Fruit fly (Drosophila melanogaster) whole organism, embryonic: ENCODE data around the gene RabX6.

Source experiments
- Abd-B ChIP-seq: fragments of 200-800 bp; sonication (Bioruptor generic); optimal IDR thresholded peaks from 2 replicates; lab custom pipeline; 2018; ENCODE audit warnings: missing biosample characterization, mild to moderate bottlenecking, missing genetic modification characterization, moderate library complexity
- Antp ChIP-seq: fragments of 200-800 bp; sonication (Bioruptor generic); optimal IDR thresholded peaks from 3 replicates; lab custom pipeline; 2016; ENCODE audit warnings: missing biosample characterization, missing genetic modification characterization
- Bdp1 ChIP-seq: fragments of 200-800 bp; sonication (Bioruptor generic); optimal IDR thresholded peaks from 3 replicates; lab custom pipeline; 2016; ENCODE audit warnings: missing biosample characterization, missing genetic modification characterization
- CG10366 ChIP-seq: fragments of 200-800 bp; sonication (Bioruptor generic); IDR thresholded peaks from 2 replicates; pipeline ENCODE4 v1.3.6; 2022; ENCODE audit warnings: missing biosample characterization, missing genetic modification characterization
- CG10462 ChIP-seq: fragments of 200-800 bp; sonication (Bioruptor generic); optimal IDR thresholded peaks from 2 replicates; lab custom pipeline; 2016; ENCODE audit warnings: missing biosample characterization, missing genetic modification characterization
- CG10543 ChIP-seq: fragments of 200-800 bp; sonication (Bioruptor generic); optimal IDR thresholded peaks from 3 replicates; lab custom pipeline; 2017; ENCODE audit warnings: missing biosample characterization, mild to moderate bottlenecking, missing genetic modification characterization, moderate library complexity
- CG11398 ChIP-seq: fragments of 200-800 bp; sonication (Bioruptor generic); optimal IDR thresholded peaks from 2 replicates; lab custom pipeline; 2016; ENCODE audit warnings: missing biosample characterization, missing genetic modification characterization
- CG12744 ChIP-seq: fragments of 200-800 bp; sonication (Bioruptor generic); optimal IDR thresholded peaks from 2 replicates; lab custom pipeline; 2016; ENCODE audit warnings: missing biosample characterization, missing genetic modification characterization
- CG14710 ChIP-seq: fragments of 200-800 bp; sonication (Bioruptor generic); optimal IDR thresholded peaks from 3 replicates; lab custom pipeline; 2019; ENCODE audit warnings: missing biosample characterization, mild to moderate bottlenecking, missing genetic modification characterization, moderate library complexity
- CG14860 ChIP-seq: fragments of 200-800 bp; sonication (Bioruptor generic); IDR thresholded peaks from 3 replicates; pipeline ENCODE4 v1.3.6; 2022; ENCODE audit warnings: missing biosample characterization, missing genetic modification characterization; ENCODE audit not compliant: partially characterized antibody
- CG15601 ChIP-seq: fragments of 200-800 bp; sonication (Bioruptor generic); optimal IDR thresholded peaks from 3 replicates; lab custom pipeline; 2019; ENCODE audit warnings: missing biosample characterization, mild to moderate bottlenecking, missing genetic modification characterization, moderate library complexity
- CG17186 ChIP-seq: fragments of 200-800 bp; sonication (Bioruptor generic); optimal IDR thresholded peaks from 3 replicates; lab custom pipeline; 2017; ENCODE audit warnings: missing biosample characterization, missing genetic modification reagents, missing genetic modification characterization
- CG2199 ChIP-seq: fragments of 200-800 bp; sonication (Bioruptor generic); IDR thresholded peaks from 3 replicates; pipeline ENCODE4 v1.3.6; 2022; ENCODE audit warnings: missing biosample characterization, missing genetic modification characterization
- CG30020 ChIP-seq: fragments of 200-800 bp; optimal IDR thresholded peaks from 2 replicates; lab custom pipeline; 2019; ENCODE audit warnings: missing biosample characterization, mild to moderate bottlenecking, missing genetic modification characterization, moderate library complexity
- CG3281 ChIP-seq: fragments of 200-800 bp; sonication (Bioruptor generic); optimal IDR thresholded peaks from 3 replicates; lab custom pipeline; 2017; ENCODE audit warnings: missing biosample characterization, mild to moderate bottlenecking, missing genetic modification characterization
- CG3726 ChIP-seq: fragments of 200-800 bp; sonication (Bioruptor generic); IDR thresholded peaks from 3 replicates; pipeline ENCODE4, ENCODE4 v1.3.6; 2022; ENCODE audit warnings: missing biosample characterization, missing genetic modification characterization
- CG6175 ChIP-seq: fragments of 200-800 bp; sonication (Bioruptor generic); IDR thresholded peaks from 3 replicates; pipeline ENCODE4 v1.3.6; 2022; ENCODE audit warnings: missing biosample characterization, missing genetic modification characterization
- CG7372 ChIP-seq: fragments of 200-800 bp; sonication (Bioruptor generic); IDR thresholded peaks from 2 replicates; pipeline ENCODE4 v1.3.6; 2022; ENCODE audit warnings: missing biosample characterization, missing genetic modification characterization
- CG8290 ChIP-seq, 3 experiments: fragments of 200-800 bp; sonication (Bioruptor generic); optimal IDR thresholded peaks; 2 replicates each; lab custom pipeline; 2016 to 2019; ENCODE audit warnings: missing biosample characterization in 3 of 3, missing genetic modification characterization in 3 of 3, mild to moderate bottlenecking in 2 of 3, moderate library complexity in 1 of 3
- CG8388 ChIP-seq: fragments of 200-800 bp; sonication (Bioruptor generic); optimal IDR thresholded peaks from 2 replicates; lab custom pipeline; 2019; ENCODE audit warnings: missing biosample characterization, mild to moderate bottlenecking, missing genetic modification characterization, moderate library complexity
- CG9727 ChIP-seq: fragments of 200-800 bp; sonication (Bioruptor generic); optimal IDR thresholded peaks from 3 replicates; lab custom pipeline; 2017; ENCODE audit warnings: missing biosample characterization, mild to moderate bottlenecking, missing genetic modification characterization
- CG9817 ChIP-seq: fragments of 200-800 bp; sonication (Bioruptor generic); optimal IDR thresholded peaks from 2 replicates; lab custom pipeline; 2018; ENCODE audit warnings: missing biosample characterization, mild to moderate bottlenecking, missing genetic modification characterization, moderate library complexity
- CG9876 ChIP-seq: fragments of 200-800 bp; sonication (Bioruptor generic); optimal IDR thresholded peaks from 2 replicates; lab custom pipeline; 2016; ENCODE audit warnings: missing biosample characterization, missing genetic modification characterization
- Doc3 ChIP-seq: fragments of 200-800 bp; sonication (Bioruptor generic); IDR thresholded peaks from 3 replicates; pipeline ENCODE4 v1.3.6; 2022; ENCODE audit warnings: missing biosample characterization, missing genetic modification characterization; ENCODE audit not compliant: partially characterized antibody
- GATAe ChIP-seq: fragments of 200-800 bp; sonication (Bioruptor generic); conservative IDR thresholded peaks from 2 replicates; pipeline ENCODE4 v1.3.6; 2022; ENCODE audit warnings: missing biosample characterization, missing genetic modification characterization
- Hey ChIP-seq: fragments of 200-800 bp; sonication (Bioruptor generic); optimal IDR thresholded peaks from 3 replicates; lab custom pipeline; 2018; ENCODE audit warnings: missing biosample characterization, mild to moderate bottlenecking, missing genetic modification characterization
- HmgZ ChIP-seq: fragments of 200-800 bp; sonication (Bioruptor generic); optimal IDR thresholded peaks from 2 replicates; lab custom pipeline; 2018; ENCODE audit warnings: missing biosample characterization, mild to moderate bottlenecking, missing genetic modification characterization
- Lpt ChIP-seq: fragments of >200 bp; optimal IDR thresholded peaks from 2 replicates; lab custom pipeline; 2018; ENCODE audit warnings: missing biosample characterization, missing genetic modification characterization
- Opbp ChIP-seq: fragments of 200-800 bp; sonication (Bioruptor generic); IDR thresholded peaks from 3 replicates; pipeline ENCODE4 v1.3.6; 2022; ENCODE audit warnings: missing biosample characterization, missing genetic modification characterization; ENCODE audit not compliant: partially characterized antibody
- Sox100B ChIP-seq: fragments of 200-800 bp; sonication (Bioruptor generic); optimal IDR thresholded peaks from 3 replicates; lab custom pipeline; 2018; ENCODE audit warnings: missing biosample characterization, mild to moderate bottlenecking, missing genetic modification characterization
- TFAM ChIP-seq: fragments of 200-800 bp; sonication (Bioruptor generic); optimal IDR thresholded peaks from 2 replicates; lab custom pipeline; 2017; ENCODE audit warnings: missing biosample characterization, missing genetic modification characterization, inconsistent platforms
- abd-A ChIP-seq: fragments of 200-800 bp; sonication (Bioruptor generic); optimal IDR thresholded peaks from 3 replicates; lab custom pipeline; 2019; ENCODE audit warnings: missing biosample characterization, mild to moderate bottlenecking, missing genetic modification characterization, moderate library complexity
- ara ChIP-seq: fragments of 200-800 bp; sonication (Bioruptor generic); IDR thresholded peaks from 2 replicates; pipeline ENCODE4 v1.3.6; 2022; ENCODE audit warnings: missing biosample characterization, missing genetic modification characterization
- disco-r ChIP-seq: fragments of 200-800 bp; sonication (Bioruptor generic); optimal IDR thresholded peaks from 2 replicates; lab custom pipeline; 2016; ENCODE audit warnings: missing biosample characterization, missing genetic modification characterization
- hb ChIP-seq: fragments of 200-800 bp; sonication (Bioruptor generic); IDR thresholded peaks from 3 replicates; pipeline ENCODE4 v1.3.6; 2022; ENCODE audit warnings: missing biosample characterization, missing genetic modification characterization; ENCODE audit not compliant: partially characterized antibody
- ind ChIP-seq: fragments of 200-800 bp; sonication (Bioruptor generic); optimal IDR thresholded peaks from 3 replicates; lab custom pipeline; 2016; ENCODE audit warnings: missing biosample characterization, missing genetic modification characterization
- inv ChIP-seq: fragments of 200-800 bp; sonication (Bioruptor generic); IDR thresholded peaks from 2 replicates; pipeline ENCODE4 v1.3.6; 2022; ENCODE audit warnings: missing biosample characterization, missing genetic modification characterization; ENCODE audit not compliant: partially characterized antibody
- knrl ChIP-seq: fragments of 200-800 bp; sonication (Bioruptor generic); IDR thresholded peaks from 3 replicates; pipeline ENCODE4 v1.3.6; 2022; ENCODE audit warnings: missing biosample characterization, missing genetic modification characterization; ENCODE audit not compliant: partially characterized antibody
- mirr ChIP-seq: fragments of 200-800 bp; sonication (Bioruptor generic); optimal IDR thresholded peaks from 3 replicates; lab custom pipeline; 2018; ENCODE audit warnings: missing biosample characterization, mild to moderate bottlenecking, missing genetic modification characterization
- odd ChIP-seq: fragments of 200-800 bp; sonication (Bioruptor generic); optimal IDR thresholded peaks from 2 replicates; lab custom pipeline; 2017; ENCODE audit warnings: missing biosample characterization, mild to moderate bottlenecking, missing genetic modification characterization
- phol ChIP-seq: fragments of 200-800 bp; sonication (Bioruptor generic); optimal IDR thresholded peaks from 3 replicates; lab custom pipeline; 2018; ENCODE audit warnings: missing biosample characterization, mild to moderate bottlenecking, missing genetic modification characterization, moderate library complexity
- ranshi ChIP-seq: fragments of 200-800 bp; sonication (Bioruptor generic); IDR thresholded peaks from 2 replicates; pipeline ENCODE4 v1.3.6; 2022; ENCODE audit warnings: missing biosample characterization, missing genetic modification characterization
- scrt ChIP-seq: fragments of 200-800 bp; sonication (Bioruptor generic); optimal IDR thresholded peaks from 2 replicates; lab custom pipeline; 2018; ENCODE audit warnings: missing biosample characterization, mild to moderate bottlenecking, missing genetic modification characterization, moderate library complexity
- sens ChIP-seq: fragments of 200-800 bp; sonication (Bioruptor generic); peaks from one replicate; lab custom pipeline; 2016; ENCODE audit warnings: missing biosample characterization, missing genetic modification characterization
- sens-2 ChIP-seq: fragments of 200-800 bp; sonication (Bioruptor generic); IDR thresholded peaks from 2 replicates; pipeline ENCODE4 v1.3.6; 2022; ENCODE audit warnings: missing biosample characterization, missing genetic modification characterization
- slbo ChIP-seq: fragments of 200-800 bp; sonication (Bioruptor generic); IDR thresholded peaks from 2 replicates; pipeline ENCODE4 v1.3.6; 2022; ENCODE audit warnings: missing biosample characterization, missing genetic modification characterization
- stwl ChIP-seq: fragments of 200-800 bp; sonication (Bioruptor generic); optimal IDR thresholded peaks from 3 replicates; lab custom pipeline; 2018; ENCODE audit warnings: missing biosample characterization, mild to moderate bottlenecking, missing genetic modification characterization, moderate library complexity
- tna ChIP-seq: fragments of 200-800 bp; sonication (Bioruptor generic); IDR thresholded peaks from 2 replicates; pipeline ENCODE4 v1.3.6; 2022; ENCODE audit warnings: missing biosample characterization, missing genetic modification characterization; ENCODE audit not compliant: partially characterized antibody
- tup ChIP-seq: fragments of 200-800 bp; sonication (Bioruptor generic); optimal IDR thresholded peaks from 2 replicates; lab custom pipeline; 2016; ENCODE audit warnings: missing biosample characterization, mild to moderate bottlenecking, missing genetic modification characterization, moderate library complexity

RabX6 gene

dm6 chr3L:699368-700150, 9.2 kb downstream of the RabX6 start (continued):
- TF ChIP-seq ind (GFP tag; lab: Kevin White, UChicago) (peak; percentile 5), sens (peak; percentile 95), inv (GFP tag; lab: Robert Waterston, UW) (no peak), mirr (no peak), Bdp1 (GFP tag; lab: Kevin White, UChicago) (peak; percentile 1), CG8388 (GFP tag; lab: Kevin White, UChicago) (peak; percentile 43), CG15601 (peak; percentile 25), Doc3 (GFP tag; lab: Robert Waterston, UW) (no peak), CG6175 (no peak), knrl (GFP tag; lab: Robert Waterston, UW) (no peak), CG11398 (no peak), CG14710 (tag; lab: Kevin White, UChicago) (peak; percentile 33), stwl (tag; lab: Kevin White, UChicago) (no peak), CG10462 (GFP tag; lab: Kevin White, UChicago) (no peak), scrt (GFP tag; lab: Kevin White, UChicago) (peak; percentile 61), CG30020 (tag; lab: Kevin White, UChicago) (no peak), odd (GFP tag; lab: Kevin White, UChicago) (no peak), Hey (tag; lab: Kevin White, UChicago) (no peak), CG10366 (no peak), CG8290 (GFP tag; optimal IDR thresholded peaks at IDR 0.05; lab: Kevin White, UChicago) (peak; percentile 100), CG8290 (tag; optimal IDR thresholded peaks at IDR 0.05; lab: Kevin White, UChicago) (peak; percentile 69 to 88), CG3281 (GFP tag; lab: Kevin White, UChicago) (peak; percentile 52), HmgZ (tag; lab: Kevin White, UChicago) (no peak), disco-r (GFP tag; lab: Kevin White, UChicago) (no peak), hb (no peak), CG7372 (GFP tag; lab: Robert Waterston, UW) (peak; percentile 11; the same call in 1 of the 2 replicates), GATAe (GFP tag; lab: Robert Waterston, UW) (no peak), Sox100B (GFP tag; lab: Kevin White, UChicago) (peak; percentile 52), Opbp (no peak), tup (no peak), Antp (no peak), CG9727 (peak; percentile 51), ranshi (no peak), slbo (GFP tag; lab: Robert Waterston, UW) (no peak), CG10543 (GFP tag; lab: Kevin White, UChicago) (no peak), CG2199 (GFP tag; lab: Robert Waterston, UW) (no peak), abd-A (tag; lab: Kevin White, UChicago) (no peak), CG3726 (GFP tag; lab: Robert Waterston, UW) (no peak), CG9817 (tag; lab: Kevin White, UChicago) (peak; percentile 31), ara (GFP tag; lab: Robert Waterston, UW) (no peak), Lpt (GFP tag; lab: Kevin White, UChicago) (no peak), Abd-B (GFP tag; lab: Kevin White, UChicago) (peak; percentile 43), CG9876 (no peak), tna (GFP tag; lab: Robert Waterston, UW) (no peak), TFAM (GFP tag; lab: Kevin White, UChicago) (no peak), CG12744 (GFP tag; lab: Kevin White, UChicago) (no peak), CG17186 (GFP tag; lab: Kevin White, UChicago) (no peak), phol (tag; lab: Kevin White, UChicago) (peak; percentile 53), CG14860 (GFP tag; lab: Robert Waterston, UW) (no peak), sens-2 (GFP tag; lab: Robert Waterston, UW) (no peak)
